Worm (Caenorhabditis elegans): ENCODE results near the gene rnp-4.

- TF ChIP-seq ama-1 (optimal IDR thresholded peaks at IDR 0.05), result no peak
- no peak for TF ChIP-seq nhr-237 (tag; optimal IDR thresholded peaks at IDR 0.05)
- no peak for TF ChIP-seq elt-1 (tag; optimal IDR thresholded peaks at IDR 0.05)
- no peak for TF ChIP-seq ceh-82 (tag; optimal IDR thresholded peaks at IDR 0.05)
- TF ChIP-seq R02D3.7 (tag; optimal IDR thresholded peaks at IDR 0.05), result no peak
- TF ChIP-seq mab-5 (tag; optimal IDR thresholded peaks at IDR 0.05), result no peak
- TF ChIP-seq unc-62 (GFP tag; optimal IDR thresholded peaks at IDR 0.05), result no peak
- TF ChIP-seq lsy-2 (tag; optimal IDR thresholded peaks at IDR 0.05), result peak; percentile 29 to 83
- no peak for TF ChIP-seq ztf-11 (tag; optimal IDR thresholded peaks at IDR 0.05)
- TF ChIP-seq mdl-1 (tag; optimal IDR thresholded peaks at IDR 0.05), result no peak
- TF ChIP-seq skn-1 (tag; optimal IDR thresholded peaks at IDR 0.05), result no peak
- no peak for TF ChIP-seq fos-1 (tag; optimal IDR thresholded peaks at IDR 0.05)
- no peak for TF ChIP-seq nhr-12 (tag; optimal IDR thresholded peaks at IDR 0.05)
Observed at ce11 chrIII:4456579-4456978, 50.5 kb downstream of the rnp-4 start.
